Fruit fly (Drosophila melanogaster): ENCODE data around the gene Dlc90F.

DNA sequence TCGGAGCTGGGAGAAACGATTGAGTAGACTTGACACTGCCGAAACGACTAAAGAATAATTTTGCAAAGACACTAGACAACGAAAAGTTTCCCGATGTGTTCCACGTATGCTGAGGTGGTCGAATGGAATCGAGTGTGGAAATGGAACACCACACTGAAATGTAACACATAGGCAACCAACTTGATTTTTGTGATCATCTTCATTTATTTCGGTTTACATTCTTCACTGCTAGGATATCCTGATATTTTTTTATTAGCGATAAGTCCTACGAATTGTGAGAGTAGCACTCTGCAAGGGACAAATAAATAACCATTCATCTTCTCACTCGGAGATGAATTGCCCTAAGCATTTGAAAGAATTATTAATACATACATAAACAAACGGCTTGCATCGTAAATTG lies 10.4 kb upstream of the Dlc90F start, which contains the start of gene CG7131:
- no peak for TF ChIP-seq CG7101 (tag; optimal IDR thresholded peaks at IDR 0.05)
- TF ChIP-seq CG5204 (GFP tag; optimal IDR thresholded peaks at IDR 0.05): no peak
- no peak for TF ChIP-seq CG11617 (GFP tag; optimal IDR thresholded peaks at IDR 0.05)
- no peak for TF ChIP-seq cic (GFP tag; optimal IDR thresholded peaks at IDR 0.05)
- TF ChIP-seq CG7045 (GFP tag; optimal IDR thresholded peaks at IDR 0.05): no peak
- no peak for TF ChIP-seq CG12768 (GFP tag; optimal IDR thresholded peaks at IDR 0.05)
- no peak for TF ChIP-seq Clk (GFP tag; optimal IDR thresholded peaks at IDR 0.05)
- no peak for TF ChIP-seq CG14711 (tag; optimal IDR thresholded peaks at IDR 0.05)
- TF ChIP-seq cnc (optimal IDR thresholded peaks at IDR 0.05): no peak
- TF ChIP-seq pad (GFP tag; optimal IDR thresholded peaks at IDR 0.05): no peak
